Worm (Caenorhabditis elegans) whole organism, dauer: ENCODE measurements around the gene klp-7.
"Not testable (repeated sequence)": the region's sequence is repeated elsewhere in the genome, so short reads cannot be mapped to it uniquely, and the experiment has no call there.

ENCODE experiments used
- unc-62 ChIP-seq: sonication (generic microtip); optimal IDR thresholded peaks from 2 replicates; lab custom pipeline; 2017; ENCODE audit warnings: missing biosample characterization, missing genetic modification reagents, missing genetic modification characterization

klp-7 gene

ce11 chrIII:10805625-10806024 lies at the start of gene klp-7:
Gene klp-7 (plus strand): TSS chrIII:10805925.
- not testable (repeated sequence) for TF ChIP-seq unc-62 (GFP tag; lab: Kevin White, UChicago)

ce11 chrIII:10757540-10757939 lies 48.2 kb upstream of the klp-7 start, which contains the start of gene rnf-113:
Gene rnf-113 (minus strand): TSS chrIII:10757640.
- no peak for TF ChIP-seq unc-62 (GFP tag; lab: Kevin White, UChicago)

- no peak for TF ChIP-seq unc-62 (GFP tag; lab: Kevin White, UChicago)
These were observed 47.3 kb upstream of the klp-7 start, which contains the start of gene K01G5.10 for ce11 chrIII:10758422-10758821. Gene K01G5.10 (minus strand): TSS chrIII:10758522.

- TF ChIP-seq unc-62 (GFP tag; lab: Kevin White, UChicago), result peak; percentile 64
These were observed 46.4 kb upstream of the klp-7 start, which contains the start of gene tasp-1 for ce11 chrIII:10759050-10760023. Gene tasp-1 (plus strand): TSS chrIII:10759307.

ce11 chrIII:10763032-10763431 lies 42.7 kb upstream of the klp-7 start, which contains the start of gene dpy-28:
Gene dpy-28 (plus strand): TSS chrIII:10763131.
- no peak for TF ChIP-seq unc-62 (GFP tag; lab: Kevin White, UChicago)

- no peak for TF ChIP-seq unc-62 (GFP tag; lab: Kevin White, UChicago)
These were observed 36.0 kb upstream of the klp-7 start for ce11 chrIII:10769693-10770092.

ce11 chrIII:10781553-10781952 lies 24.2 kb upstream of the klp-7 start, which contains the start of gene ptr-19:
Gene ptr-19 (plus strand): TSS chrIII:10781853.
- TF ChIP-seq unc-62 (GFP tag; lab: Kevin White, UChicago), result no peak

- no peak for TF ChIP-seq unc-62 (GFP tag; lab: Kevin White, UChicago)
These were observed 22.7 kb upstream of the klp-7 start for ce11 chrIII:10783052-10783451.

- TF ChIP-seq unc-62 (GFP tag; lab: Kevin White, UChicago), result no peak
These were observed 14.5 kb upstream of the klp-7 start for ce11 chrIII:10791233-10791632.

- no peak for TF ChIP-seq unc-62 (GFP tag; lab: Kevin White, UChicago)
These were observed 11.7 kb upstream of the klp-7 start, which contains the start of gene clec-163 for ce11 chrIII:10794049-10794448. Gene clec-163 (plus strand): TSS chrIII:10794349.

- no peak for TF ChIP-seq unc-62 (GFP tag; lab: Kevin White, UChicago)
These were observed 3.7 kb upstream of the klp-7 start, which contains the start of gene K11D9.3 for ce11 chrIII:10802032-10802431. Gene K11D9.3 (minus strand): TSS chrIII:10802212.

ce11 chrIII:10805172-10805571 lies 553 bp upstream of the klp-7 start:
- TF ChIP-seq unc-62 (GFP tag; lab: Kevin White, UChicago), result no peak

- no peak for TF ChIP-seq unc-62 (GFP tag; lab: Kevin White, UChicago)
These were observed 1.1 kb downstream of the klp-7 start for ce11 chrIII:10806821-10807220.

- TF ChIP-seq unc-62 (GFP tag; lab: Kevin White, UChicago), result no peak
These were observed 1.5 kb downstream of the klp-7 start for ce11 chrIII:10807236-10807635.

ce11 chrIII:10807956-10808355 lies 2.2 kb downstream of the klp-7 start:
- no peak for TF ChIP-seq unc-62 (GFP tag; lab: Kevin White, UChicago)

- TF ChIP-seq unc-62 (GFP tag; lab: Kevin White, UChicago), result no peak
These were observed 3.1 kb downstream of the klp-7 start for ce11 chrIII:10808802-10809201.
